Fruit fly (Drosophila melanogaster) whole organism, prepupa: ENCODE results near the gene CG3434.

Experiments used
- CG10669 ChIP-seq: fragments of 200-800 bp; sonication (Bioruptor generic); optimal IDR thresholded peaks from 3 replicates; lab custom pipeline; 2018; ENCODE audit warnings: missing biosample characterization, mild to moderate bottlenecking, missing genetic modification characterization, moderate library complexity
- CG16779 ChIP-seq: fragments of 200-800 bp; sonication (Bioruptor generic); optimal IDR thresholded peaks from 3 replicates; lab custom pipeline; 2017; ENCODE audit warnings: missing biosample characterization, mild to moderate bottlenecking, missing genetic modification characterization
- CG3032 ChIP-seq: fragments of 200-800 bp; optimal IDR thresholded peaks from 2 replicates; lab custom pipeline; 2019; ENCODE audit warnings: missing biosample characterization, mild to moderate bottlenecking, missing genetic modification characterization, moderate library complexity
- CG31627 ChIP-seq: fragments of 200-800 bp; sonication (Bioruptor generic); optimal IDR thresholded peaks from 3 replicates; lab custom pipeline; 2016; ENCODE audit warnings: missing biosample characterization, missing genetic modification characterization
- CG32006 ChIP-seq: fragments of 200-800 bp; sonication (Bioruptor generic); optimal IDR thresholded peaks from 3 replicates; lab custom pipeline; 2017; ENCODE audit warnings: missing biosample characterization, mild to moderate bottlenecking, missing genetic modification characterization
- CG34406 ChIP-seq: fragments of 200-800 bp; sonication (Bioruptor generic); optimal IDR thresholded peaks from 3 replicates; lab custom pipeline; 2016; ENCODE audit warnings: missing biosample characterization, missing genetic modification characterization
- CG3919 ChIP-seq: fragments of 200-800 bp; sonication (Bioruptor generic); optimal IDR thresholded peaks from 3 replicates; lab custom pipeline; 2016; ENCODE audit warnings: missing biosample characterization, missing genetic modification characterization
- CG6276 ChIP-seq: fragments of 200-800 bp; sonication (Bioruptor generic); optimal IDR thresholded peaks from 2 replicates; lab custom pipeline; 2017; ENCODE audit warnings: missing biosample characterization, mild to moderate bottlenecking, missing genetic modification characterization
- CG6792 ChIP-seq: fragments of 200-800 bp; sonication (Bioruptor generic); optimal IDR thresholded peaks from 3 replicates; lab custom pipeline; 2016; ENCODE audit warnings: missing biosample characterization, missing genetic modification characterization
- CG6808 ChIP-seq: fragments of 200-800 bp; sonication (Bioruptor generic); optimal IDR thresholded peaks from 3 replicates; lab custom pipeline; 2017; ENCODE audit warnings: missing biosample characterization, missing genetic modification characterization, mild to moderate bottlenecking, moderate library complexity, missing genetic modification reagents
- CG6854 ChIP-seq: fragments of 200-800 bp; sonication (Bioruptor generic); optimal IDR thresholded peaks from 2 replicates; lab custom pipeline; 2017; ENCODE audit warnings: missing biosample characterization, mild to moderate bottlenecking, missing genetic modification characterization
- CG7368 ChIP-seq: fragments of 200-800 bp; sonication (Bioruptor generic); optimal IDR thresholded peaks from 3 replicates; lab custom pipeline; 2016; ENCODE audit warnings: missing biosample characterization, missing genetic modification characterization
- CG8119 ChIP-seq: fragments of 200-800 bp; sonication (Bioruptor generic); IDR thresholded peaks from 3 replicates; pipeline ENCODE4 v1.3.6; 2022; ENCODE audit warnings: missing biosample characterization, missing genetic modification characterization
- CG8632 ChIP-seq: fragments of 200-800 bp; sonication (Bioruptor generic); optimal IDR thresholded peaks from 3 replicates; lab custom pipeline; 2016; ENCODE audit warnings: missing biosample characterization, missing genetic modification characterization
- CG9139 ChIP-seq: fragments of 200-800 bp; sonication (Bioruptor generic); optimal IDR thresholded peaks from 3 replicates; lab custom pipeline; 2017; ENCODE audit warnings: missing biosample characterization, mild to moderate bottlenecking, missing genetic modification characterization
- Eip75B ChIP-seq: fragments of 200-800 bp; sonication (Bioruptor generic); optimal IDR thresholded peaks from 3 replicates; lab custom pipeline; 2016; ENCODE audit warnings: missing biosample characterization, missing genetic modification characterization
- Eip78C ChIP-seq: fragments of 200-800 bp; sonication (Bioruptor generic); peaks from one replicate; lab custom pipeline; 2016; ENCODE audit warnings: missing biosample characterization, missing genetic modification characterization
- Ets21C ChIP-seq: fragments of 200-800 bp; sonication (Bioruptor generic); optimal IDR thresholded peaks from 3 replicates; lab custom pipeline; 2016; ENCODE audit warnings: missing biosample characterization, missing genetic modification characterization
- Ets96B ChIP-seq: fragments of 200-800 bp; optimal IDR thresholded peaks from 2 replicates; lab custom pipeline; 2019; ENCODE audit warnings: missing biosample characterization, mild to moderate bottlenecking, missing genetic modification characterization, moderate library complexity
- Gug ChIP-seq: fragments of 200-800 bp; sonication (Bioruptor generic); IDR thresholded peaks from 2 replicates; pipeline ENCODE4 v1.3.6; 2022; ENCODE audit warnings: missing biosample characterization, missing genetic modification characterization
- Hr39 ChIP-seq: fragments of 200-800 bp; sonication (Bioruptor generic); optimal IDR thresholded peaks from 2 replicates; lab custom pipeline; 2016; ENCODE audit warnings: missing biosample characterization, missing genetic modification characterization
- Hr4 ChIP-seq: fragments of 200-800 bp; sonication (Bioruptor generic); optimal IDR thresholded peaks from 3 replicates; lab custom pipeline; 2016; ENCODE audit warnings: missing biosample characterization, missing genetic modification characterization
- Lpt ChIP-seq: fragments of 200-800 bp; sonication (Bioruptor generic); optimal IDR thresholded peaks from 3 replicates; lab custom pipeline; 2016; ENCODE audit warnings: missing biosample characterization, missing genetic modification characterization
- Smox ChIP-seq: fragments of 200-800 bp; sonication (Bioruptor generic); optimal IDR thresholded peaks from 3 replicates; lab custom pipeline; 2016; ENCODE audit warnings: missing biosample characterization, missing genetic modification characterization
- Sox14 ChIP-seq: fragments of 200-800 bp; sonication (Bioruptor generic); optimal IDR thresholded peaks from 3 replicates; lab custom pipeline; 2016; ENCODE audit warnings: missing biosample characterization, missing genetic modification characterization
- Sox15 ChIP-seq: fragments of 200-800 bp; sonication (Bioruptor generic); optimal IDR thresholded peaks from 3 replicates; lab custom pipeline; 2016; ENCODE audit warnings: missing biosample characterization, missing genetic modification characterization
- achi ChIP-seq: fragments of 200-800 bp; sonication (Bioruptor generic); optimal IDR thresholded peaks from 3 replicates; lab custom pipeline; 2016; ENCODE audit warnings: missing biosample characterization, missing genetic modification characterization
- cyc ChIP-seq: fragments of 200-800 bp; sonication (Bioruptor generic); optimal IDR thresholded peaks from 3 replicates; lab custom pipeline; 2016; ENCODE audit warnings: missing biosample characterization, missing genetic modification characterization
- dsx ChIP-seq: fragments of 200-800 bp; optimal IDR thresholded peaks from 3 replicates; lab custom pipeline; 2019; ENCODE audit warnings: missing biosample characterization, mild to moderate bottlenecking, missing genetic modification characterization, moderate library complexity; ENCODE audit not compliant: poor library complexity, severe bottlenecking
- eg ChIP-seq: fragments of 200-800 bp; sonication (Bioruptor generic); IDR thresholded peaks from 3 replicates; pipeline ENCODE4 v1.3.6; 2022; ENCODE audit warnings: missing biosample characterization, missing genetic modification characterization
- fd85E ChIP-seq: fragments of 200-800 bp; sonication (Bioruptor generic); optimal IDR thresholded peaks from 3 replicates; lab custom pipeline; 2016; ENCODE audit warnings: missing biosample characterization, missing genetic modification characterization
- fkh ChIP-seq: fragments of 200-800 bp; sonication (Bioruptor generic); optimal IDR thresholded peaks from 3 replicates; lab custom pipeline; 2017; ENCODE audit warnings: missing biosample characterization, mild to moderate bottlenecking, missing genetic modification characterization, moderate library complexity
- lz ChIP-seq: fragments of 200-800 bp; sonication (Bioruptor generic); optimal IDR thresholded peaks from 3 replicates; lab custom pipeline; 2016; ENCODE audit warnings: missing biosample characterization, missing genetic modification characterization
- net ChIP-seq: fragments of 200-800 bp; sonication (Bioruptor generic); optimal IDR thresholded peaks from 3 replicates; lab custom pipeline; 2016; ENCODE audit warnings: missing biosample characterization, missing genetic modification characterization
- spab ChIP-seq: fragments of 200-800 bp; sonication (Bioruptor generic); optimal IDR thresholded peaks from 2 replicates; lab custom pipeline; 2017; ENCODE audit warnings: missing biosample characterization, mild to moderate bottlenecking, missing genetic modification characterization, missing genetic modification reagents
- svp ChIP-seq: fragments of 200-800 bp; sonication (Bioruptor generic); peaks from one replicate; lab custom pipeline; 2016; ENCODE audit warnings: missing biosample characterization, missing genetic modification characterization
- topi ChIP-seq: fragments of 200-800 bp; sonication (Bioruptor generic); optimal IDR thresholded peaks from 3 replicates; lab custom pipeline; 2016; ENCODE audit warnings: missing biosample characterization, missing genetic modification characterization
- vri ChIP-seq: fragments of 200-800 bp; sonication (Bioruptor generic); optimal IDR thresholded peaks from 3 replicates; lab custom pipeline; 2016; ENCODE audit warnings: missing biosample characterization, mild to moderate bottlenecking, missing genetic modification characterization

CG3434 gene

DNA sequence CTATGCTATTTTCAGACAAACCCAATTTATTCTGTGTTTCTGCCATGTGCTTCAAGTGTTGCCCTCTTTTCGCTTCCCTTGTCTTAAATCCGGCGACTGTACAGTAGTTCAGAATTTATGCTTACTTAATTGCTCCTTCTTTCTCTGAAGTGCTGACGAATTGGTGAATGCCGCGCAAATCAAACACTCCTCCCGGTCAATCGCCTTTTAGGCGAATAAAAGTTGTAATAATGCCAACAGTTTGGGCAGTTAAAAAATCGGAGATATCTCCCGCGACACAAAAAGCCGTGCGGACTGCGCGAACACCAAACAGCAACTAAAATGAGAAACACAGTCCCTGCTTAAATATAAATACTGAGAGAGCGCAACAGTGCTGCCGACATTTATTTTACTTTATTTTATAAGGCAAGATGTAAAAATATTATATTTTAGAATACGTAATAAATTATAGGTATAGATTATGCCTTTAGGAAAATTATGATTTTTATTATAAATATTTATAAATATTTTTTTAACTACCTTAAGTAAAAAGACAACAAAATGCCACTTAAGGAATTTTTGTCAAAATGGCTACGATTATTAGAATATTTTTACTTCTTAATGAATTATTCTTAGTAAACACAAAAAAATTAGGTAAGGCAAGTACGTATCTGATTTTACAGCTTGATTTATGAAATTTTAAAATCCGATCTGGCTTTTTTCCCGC is 44.6 kb upstream of the CG3434 start, which contains the start of gene path (continued):
- TF ChIP-seq CG3919 (peak; percentile 32), fkh (GFP tag; lab: Kevin White, UChicago) (peak; percentile 17), Sox14 (GFP tag; lab: Kevin White, UChicago) (no peak), CG6792 (GFP tag; lab: Kevin White, UChicago) (no peak), CG8632 (GFP tag; lab: Kevin White, UChicago) (peak; percentile 38), Sox15 (GFP tag; lab: Kevin White, UChicago) (no peak), vri (peak; percentile 53), Ets96B (tag; lab: Kevin White, UChicago) (peak; percentile 59), CG6854 (GFP tag; lab: Kevin White, UChicago) (peak; percentile 30), CG34406 (GFP tag; lab: Kevin White, UChicago) (peak; percentile 7), eg (GFP tag; lab: Robert Waterston, UW) (no peak)
- TF ChIP-seq, all 60 proteins: peak for 21

DNA sequence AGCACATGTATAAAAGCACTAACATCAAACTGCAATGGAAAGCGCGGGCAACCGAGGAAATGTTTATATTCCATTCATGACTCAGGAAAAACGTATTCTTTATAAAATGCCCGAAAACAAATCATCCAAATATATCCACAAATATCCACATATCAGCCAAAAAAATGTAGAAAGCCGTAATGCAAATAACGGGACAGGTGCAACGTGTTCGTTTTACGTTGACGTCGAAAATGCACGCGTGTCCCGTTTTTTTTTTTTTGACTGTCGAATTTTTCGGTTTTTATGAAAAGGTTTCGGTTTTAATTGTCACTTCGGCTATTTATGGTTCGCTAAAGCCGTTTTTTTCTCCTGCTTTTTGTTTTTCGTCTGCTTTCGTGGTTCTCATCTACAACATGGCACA is 43.9 kb upstream of the CG3434 start:
- TF ChIP-seq CG34406 (GFP tag; lab: Kevin White, UChicago) (no peak), Smox (no peak), CG9139 (no peak), net (GFP tag; lab: Kevin White, UChicago) (no peak), Ets96B (tag; lab: Kevin White, UChicago) (no peak), Sox14 (GFP tag; lab: Kevin White, UChicago) (no peak), spab (GFP tag; lab: Kevin White, UChicago) (no peak), Sox15 (GFP tag; lab: Kevin White, UChicago) (no peak), Eip78C (GFP tag; lab: Kevin White, UChicago) (no peak), fd85E (no peak), Ets21C (GFP tag; lab: Kevin White, UChicago) (no peak), CG16779 (no peak), achi (no peak), CG31627 (no peak), topi (GFP tag; lab: Kevin White, UChicago) (no peak), Hr39 (no peak)
- TF ChIP-seq, all 60 proteins: peak for 0

DNA sequence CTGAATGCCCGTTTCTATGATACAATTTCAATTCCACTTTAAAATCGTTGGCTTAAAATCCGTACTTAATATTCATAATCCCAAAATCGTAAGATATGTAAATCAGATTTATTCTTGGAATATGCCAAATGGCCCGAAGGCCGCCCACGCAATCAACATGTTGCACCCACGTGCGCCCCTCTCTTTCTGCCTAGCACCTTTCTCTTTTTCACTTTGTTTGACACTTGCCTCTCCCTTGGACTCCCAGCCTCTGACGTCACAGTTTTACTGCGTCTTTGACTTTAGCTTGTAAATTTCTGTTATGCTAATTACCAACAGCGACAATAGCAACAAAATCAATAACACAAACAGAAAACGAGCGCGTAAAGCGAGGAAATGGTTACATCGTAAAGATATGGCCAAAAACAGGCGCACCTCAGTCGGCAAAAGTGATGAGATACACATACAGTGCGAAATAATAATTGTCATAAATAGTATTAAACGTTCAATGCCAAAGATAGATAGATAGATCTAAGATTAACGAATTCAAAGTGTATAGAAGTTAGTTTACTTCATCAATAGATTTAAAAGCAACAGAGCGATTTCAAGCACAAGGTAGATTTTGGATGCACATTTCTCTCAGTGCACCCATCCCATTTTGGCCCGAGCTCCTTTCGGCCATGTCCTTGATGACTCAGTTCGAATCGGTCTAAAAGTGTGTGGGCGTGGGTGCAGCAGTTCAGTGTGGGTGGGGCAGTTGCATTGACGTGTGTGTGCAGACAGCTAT is 43.1 kb upstream of the CG3434 start:
- peak; percentile 43 for TF ChIP-seq CG10669
- peak; percentile 6 for TF ChIP-seq CG7368 (GFP tag; lab: Kevin White, UChicago)
- peak; percentile 23 for TF ChIP-seq topi (GFP tag; lab: Kevin White, UChicago)
- 0 out of 2 replicates have a peak, but pooled peaks have one; percentile 49 for TF ChIP-seq Gug (GFP tag; lab: Robert Waterston, UW)
- TF ChIP-seq Lpt (GFP tag; lab: Kevin White, UChicago), result peak; percentile 46
- 0 out of 3 replicates have a peak, but pooled peaks have one; percentile 39 for TF ChIP-seq eg (GFP tag; lab: Robert Waterston, UW)
- peak; percentile 26 for TF ChIP-seq cyc
- TF ChIP-seq net (GFP tag; lab: Kevin White, UChicago), result peak; percentile 23
- peak; percentile 59 for TF ChIP-seq svp (GFP tag; lab: Kevin White, UChicago)
- peak; percentile 35 for TF ChIP-seq Hr4 (GFP tag; lab: Kevin White, UChicago)
- peak; percentile 23 for TF ChIP-seq spab (GFP tag; lab: Kevin White, UChicago)
- peak; percentile 23 for TF ChIP-seq CG6276 (GFP tag; lab: Kevin White, UChicago)
- no peak for TF ChIP-seq lz (GFP tag; lab: Kevin White, UChicago)
- TF ChIP-seq CG8119 (GFP tag; lab: Robert Waterston, UW), result 0 out of 3 replicates have a peak, but pooled peaks have one; percentile 22
- TF ChIP-seq Ets96B (tag; lab: Kevin White, UChicago), result peak; percentile 43
- peak; percentile 10 for TF ChIP-seq fkh (GFP tag; lab: Kevin White, UChicago)
- peak; percentile 6 for TF ChIP-seq dsx (GFP tag; lab: Kevin White, UChicago)
- TF ChIP-seq Ets21C (GFP tag; lab: Kevin White, UChicago), result no peak
- TF ChIP-seq CG3919, result no peak
- no peak for TF ChIP-seq CG3032 (tag; lab: Kevin White, UChicago)
- TF ChIP-seq CG32006 (GFP tag; lab: Kevin White, UChicago), result no peak
- peak; percentile 87 for TF ChIP-seq Eip78C (GFP tag; lab: Kevin White, UChicago)
- TF ChIP-seq Eip75B (GFP tag; lab: Kevin White, UChicago), result peak; percentile 4
- peak; percentile 13 for TF ChIP-seq CG6808 (GFP tag; lab: Kevin White, UChicago)
